Worm (Caenorhabditis elegans) whole organism, L2 larva: Measurements from ENCODE around the gene F26C11.1.

Experiments
- C34F6.9 ChIP-seq: fragments of 150-350 bp; optimal IDR thresholded peaks from 2 replicates; lab custom pipeline; 2014; ENCODE audit warnings: missing biosample characterization, missing genetic modification characterization
- aly-2 ChIP-seq: fragments of 150-350 bp; optimal IDR thresholded peaks from 2 replicates; lab custom pipeline; 2014; ENCODE audit warnings: missing biosample characterization, missing genetic modification characterization
- crh-2 ChIP-seq: sonication (generic microtip); optimal IDR thresholded peaks from 2 replicates; lab custom pipeline; 2017; ENCODE audit warnings: missing biosample characterization, missing genetic modification characterization
- elt-1 ChIP-seq: fragments of 150-350 bp; optimal IDR thresholded peaks from 2 replicates; lab custom pipeline; 2014; ENCODE audit warnings: missing biosample characterization, missing genetic modification characterization
- fos-1 ChIP-seq: fragments of 150-350 bp; optimal IDR thresholded peaks from 2 replicates; lab custom pipeline; 2014; ENCODE audit warnings: missing biosample characterization, missing genetic modification characterization
- lin-13 ChIP-seq: fragments of 150-350 bp; optimal IDR thresholded peaks from 2 replicates; lab custom pipeline; 2014; ENCODE audit warnings: missing biosample characterization, missing genetic modification reagents, missing genetic modification characterization
- lin-39 ChIP-seq: fragments of 150-350 bp; optimal IDR thresholded peaks from 2 replicates; lab custom pipeline; 2014; ENCODE audit warnings: missing biosample characterization, missing genetic modification reagents, missing genetic modification characterization
- nhr-129 ChIP-seq: fragments of 150-350 bp; optimal IDR thresholded peaks from 2 replicates; lab custom pipeline; 2014; ENCODE audit warnings: missing biosample characterization, missing genetic modification characterization
- nhr-21 ChIP-seq: fragments of 150-350 bp; optimal IDR thresholded peaks from 2 replicates; lab custom pipeline; 2014; ENCODE audit warnings: missing biosample characterization, missing genetic modification characterization
- nhr-6 ChIP-seq: fragments of 150-350 bp; optimal IDR thresholded peaks from 2 replicates; lab custom pipeline; 2014; ENCODE audit warnings: missing biosample characterization, missing genetic modification characterization
- nhr-77 ChIP-seq: fragments of 150-350 bp; optimal IDR thresholded peaks from 2 replicates; lab custom pipeline; 2014; ENCODE audit warnings: missing biosample characterization, missing genetic modification characterization
- peb-1 ChIP-seq: fragments of 150-350 bp; optimal IDR thresholded peaks from 2 replicates; lab custom pipeline; 2014; ENCODE audit warnings: missing biosample characterization, missing genetic modification characterization
- sem-4 ChIP-seq: fragments of 150-350 bp; optimal IDR thresholded peaks from 2 replicates; lab custom pipeline; 2014; ENCODE audit warnings: missing biosample characterization, missing genetic modification reagents, missing genetic modification characterization
- sma-3 ChIP-seq: sonication (generic microtip); optimal IDR thresholded peaks from 2 replicates; lab custom pipeline; 2016; ENCODE audit warnings: missing genetic modification reagents, missing genetic modification characterization, missing compliant biosample characterization
- unc-39 ChIP-seq: fragments of 150-350 bp; optimal IDR thresholded peaks from 2 replicates; lab custom pipeline; 2014; ENCODE audit warnings: missing biosample characterization, missing genetic modification characterization
- zag-1 ChIP-seq: fragments of 150-350 bp; optimal IDR thresholded peaks from 2 replicates; lab custom pipeline; 2014; ENCODE audit warnings: missing biosample characterization, missing genetic modification characterization

F26C11.1 gene

ce11 chrII:9940430-9940829, 45.9 kb downstream of the F26C11.1 start, which contains the start of gene ufd-3 (continued):
- TF ChIP-seq lin-13 (GFP tag; lab: Kevin White, UChicago) (peak; percentile 83), sma-3 (GFP tag; lab: Kevin White, UChicago) (peak; percentile 88), nhr-6 (tag; lab: Kevin White, UChicago) (peak; percentile 82), fos-1 (tag; lab: Kevin White, UChicago) (peak; percentile 77)
- TF ChIP-seq, all 48 proteins: peak for 27

ce11 chrII:9943246-9943645, 48.7 kb downstream of the F26C11.1 start:
- TF ChIP-seq nhr-129 (no peak), C34F6.9 (no peak), crh-2 (tag; lab: Kevin White, UChicago) (no peak), nhr-77 (no peak), nhr-21 (no peak), fos-1 (tag; lab: Kevin White, UChicago) (no peak), sma-3 (GFP tag; lab: Kevin White, UChicago) (no peak)
- TF ChIP-seq, all 48 proteins: peak for 0

- TF ChIP-seq peb-1 (tag; lab: Kevin White, UChicago) (no peak), lin-39 (tag; lab: Kevin White, UChicago) (no peak), elt-1 (tag; lab: Kevin White, UChicago) (no peak), aly-2 (tag; lab: Kevin White, UChicago) (no peak), sem-4 (tag; lab: Kevin White, UChicago) (no peak), unc-39 (tag; lab: Kevin White, UChicago) (no peak), crh-2 (tag; lab: Kevin White, UChicago) (no peak), zag-1 (tag; lab: Kevin White, UChicago) (no peak), nhr-77 (no peak)
- TF ChIP-seq, all 48 proteins: peak for 0
These were observed 49.3 kb downstream of the F26C11.1 start, which contains the start of gene flad-1 for ce11 chrII:9943837-9944236. TSS of gene flad-1 (plus strand) at chrII:9944137.
